Worm (Caenorhabditis elegans) whole organism, L4/young adult: ENCODE results near the gene F20B6.10.
A peak's percentile ranks its signal among the peaks of the same experiment; 100 is the strongest.

ENCODE experiments used
- W03F9.2 ChIP-seq: fragments of 150-350 bp; optimal IDR thresholded peaks from 2 replicates; lab custom pipeline; 2014; ENCODE audit warnings: missing biosample characterization, missing genetic modification characterization
- dao-5 ChIP-seq: sonication (generic microtip); optimal IDR thresholded peaks from 2 replicates; lab custom pipeline; 2016; ENCODE audit warnings: missing genotype, missing genetic modification characterization, moderate library complexity, missing compliant biosample characterization
- him-1 ChIP-seq: sonication (generic microtip); optimal IDR thresholded peaks from 2 replicates; lab custom pipeline; 2016; ENCODE audit warnings: missing genotype, missing genetic modification reagents, missing genetic modification characterization, missing compliant biosample characterization

F20B6.10 gene

DNA sequence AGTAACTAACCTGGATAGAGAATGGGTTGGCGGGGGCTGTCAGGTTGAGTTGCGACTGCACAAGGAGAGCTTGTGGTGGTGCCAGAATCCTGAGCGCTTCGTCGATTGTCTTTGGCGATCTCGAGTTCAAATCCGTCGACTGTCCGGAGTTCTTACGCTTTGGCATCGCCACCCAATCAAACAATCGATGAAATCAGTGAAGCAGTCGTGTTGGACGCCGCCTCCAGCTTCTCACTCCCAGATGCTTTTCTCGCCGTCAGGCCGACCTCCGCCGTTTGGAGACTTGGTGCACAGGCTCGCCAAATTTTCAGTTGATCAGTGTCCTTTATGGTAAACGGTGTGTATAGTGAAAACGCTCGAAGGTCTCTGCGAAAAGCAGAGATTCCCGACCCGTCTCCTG, at the start of gene F20B6.10, which contains the start of gene hpk-1:
TSS of gene F20B6.10 (minus strand) at position 303 of the 400 bp plus-strand sequence.
TSS of gene hpk-1 (minus strand) at position 397 of the 400 bp plus-strand sequence.
- TF ChIP-seq him-1 (tag; lab: Kevin White, UChicago) (no peak), dao-5 (tag; lab: Kevin White, UChicago) (no peak), W03F9.2 (no peak)

ce11 chrX:4266178-4266931, 49.4 kb upstream of the F20B6.10 start:
- no peak for TF ChIP-seq him-1 (tag; lab: Kevin White, UChicago)
- TF ChIP-seq W03F9.2, result no peak
- no peak for TF ChIP-seq dao-5 (tag; lab: Kevin White, UChicago)

DNA sequence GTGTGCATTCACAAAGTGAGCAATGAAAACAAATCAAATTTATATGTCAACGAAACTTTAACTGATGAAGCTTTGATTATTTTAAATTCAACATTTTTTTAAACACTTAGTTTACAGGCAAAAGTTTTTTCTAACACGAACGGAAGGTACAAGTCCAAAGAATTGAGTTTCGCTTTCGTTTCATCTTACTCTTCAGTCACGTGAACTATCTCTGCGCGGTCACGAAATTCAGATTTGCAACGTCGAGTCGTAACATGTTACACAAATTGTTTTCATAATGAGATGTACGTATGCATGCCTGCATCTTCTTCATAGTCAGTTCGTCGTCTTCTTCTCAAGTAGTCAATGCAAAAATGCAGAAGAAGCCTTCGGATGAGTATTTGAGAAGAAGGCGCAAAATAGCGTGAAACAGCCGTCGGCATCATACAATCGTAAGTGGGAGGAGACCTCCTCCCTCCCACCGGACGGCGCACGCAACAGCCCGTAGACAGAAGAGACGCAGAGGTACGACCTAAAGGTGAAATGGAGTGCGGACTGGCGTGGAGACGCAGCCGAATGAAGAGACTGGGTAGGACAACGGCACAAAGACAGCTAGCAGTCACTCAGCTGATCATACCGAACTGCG, 48.4 kb upstream of the F20B6.10 start, which contains the start of gene coel-1:
TSS of gene coel-1 (plus strand) at position 381 of the 625 bp plus-strand sequence.
- TF ChIP-seq him-1 (tag; lab: Kevin White, UChicago), result no peak
- TF ChIP-seq W03F9.2, result no peak
- TF ChIP-seq dao-5 (tag; lab: Kevin White, UChicago), result no peak

DNA sequence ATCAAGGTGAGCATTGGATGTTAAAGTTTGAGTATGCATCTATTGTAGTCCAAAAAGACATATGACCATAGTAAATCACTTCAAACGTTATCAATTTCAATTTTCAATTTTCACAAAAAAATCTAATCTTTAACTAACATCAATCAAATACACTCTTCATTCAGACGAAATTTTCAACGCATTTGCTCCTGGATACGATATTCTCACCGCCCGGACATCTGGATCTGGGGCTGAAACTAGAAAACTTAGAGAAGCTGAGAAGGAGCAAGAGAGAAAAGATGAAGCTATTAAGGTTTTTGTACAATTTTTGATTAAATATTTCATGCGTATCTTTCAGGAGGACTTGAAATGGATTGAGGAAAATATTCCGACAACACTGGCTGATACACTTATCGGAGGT, 46.8 kb upstream of the F20B6.10 start:
- TF ChIP-seq him-1 (tag; lab: Kevin White, UChicago), result no peak
- TF ChIP-seq W03F9.2, result no peak

DNA sequence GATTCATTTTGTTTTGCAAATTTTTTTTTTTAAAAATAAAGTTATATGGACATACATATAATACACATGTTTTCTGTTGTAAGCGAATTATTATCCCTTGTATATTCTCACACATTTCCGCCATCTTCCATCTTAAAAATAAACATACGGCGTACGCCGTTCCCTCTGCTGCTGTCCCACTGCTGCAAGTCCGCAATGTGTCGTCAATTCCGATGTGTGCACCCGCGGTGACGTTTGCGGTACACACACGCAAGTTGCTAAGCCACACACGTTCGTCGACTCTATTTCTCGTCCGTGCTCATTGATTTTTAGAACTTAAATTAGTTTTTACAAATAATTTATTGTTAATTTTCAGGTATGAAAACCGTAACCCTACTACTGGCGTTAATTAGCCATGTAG, 43.3 kb upstream of the F20B6.10 start, which contains the start of gene C52B9.4:
TSS of gene C52B9.4 (plus strand) at position 356 of the 400 bp plus-strand sequence.
- TF ChIP-seq dao-5 (tag; lab: Kevin White, UChicago) (no peak), W03F9.2 (peak; percentile 5)

DNA sequence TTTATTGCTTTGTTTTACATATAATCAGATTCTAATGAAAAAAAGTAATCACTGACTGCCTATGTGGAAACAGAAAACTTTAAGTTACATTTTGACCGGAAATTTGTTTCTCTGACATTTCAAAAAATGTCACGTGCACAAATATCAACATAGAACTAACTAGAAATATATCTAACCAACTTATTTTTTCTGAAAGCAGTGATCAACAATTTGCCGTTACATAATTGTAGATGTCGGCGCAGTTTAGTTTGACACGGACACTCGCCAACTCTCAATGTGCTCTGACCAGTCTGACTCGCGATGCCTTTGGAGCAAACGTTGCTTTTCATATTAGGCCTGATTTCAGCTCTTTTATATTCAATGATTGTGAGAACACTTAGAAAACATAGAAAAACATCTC, 39.8 kb upstream of the F20B6.10 start, which contains the start of gene srv-6:
TSS of gene srv-6 (plus strand) at position 301 of the 400 bp plus-strand sequence.
- no peak for TF ChIP-seq him-1 (tag; lab: Kevin White, UChicago)
- TF ChIP-seq dao-5 (tag; lab: Kevin White, UChicago), result no peak
- no peak for TF ChIP-seq W03F9.2

DNA sequence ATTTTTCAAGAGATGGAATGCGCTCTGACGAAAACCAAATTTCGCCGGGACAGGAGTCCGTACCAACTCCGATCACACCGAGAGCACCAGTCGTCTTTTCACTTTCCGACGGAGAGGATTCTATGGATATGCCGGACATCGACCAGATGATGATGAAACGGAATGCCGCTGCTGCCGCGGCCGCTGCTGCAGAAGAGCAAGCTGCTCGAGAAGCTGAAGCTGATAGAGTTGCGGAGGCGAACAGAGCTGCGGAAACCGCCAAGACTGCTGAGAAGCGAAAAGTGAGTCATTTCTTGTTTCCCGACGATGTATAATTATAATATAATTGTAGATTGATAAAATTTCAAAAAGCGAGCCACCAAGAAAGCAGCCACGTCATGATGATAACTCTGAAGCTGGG, 38.4 kb upstream of the F20B6.10 start:
- TF ChIP-seq him-1 (tag; lab: Kevin White, UChicago), result no peak
- TF ChIP-seq W03F9.2, result no peak
- TF ChIP-seq dao-5 (tag; lab: Kevin White, UChicago), result no peak

- TF ChIP-seq dao-5 (tag; lab: Kevin White, UChicago) (no peak), him-1 (tag; lab: Kevin White, UChicago) (no peak), W03F9.2 (no peak)
Observed at ce11 chrX:4254782-4255181, 37.8 kb upstream of the F20B6.10 start, which contains the start of gene taf-11.1. TSS of gene taf-11.1 (plus strand) at chrX:4255170.

DNA sequence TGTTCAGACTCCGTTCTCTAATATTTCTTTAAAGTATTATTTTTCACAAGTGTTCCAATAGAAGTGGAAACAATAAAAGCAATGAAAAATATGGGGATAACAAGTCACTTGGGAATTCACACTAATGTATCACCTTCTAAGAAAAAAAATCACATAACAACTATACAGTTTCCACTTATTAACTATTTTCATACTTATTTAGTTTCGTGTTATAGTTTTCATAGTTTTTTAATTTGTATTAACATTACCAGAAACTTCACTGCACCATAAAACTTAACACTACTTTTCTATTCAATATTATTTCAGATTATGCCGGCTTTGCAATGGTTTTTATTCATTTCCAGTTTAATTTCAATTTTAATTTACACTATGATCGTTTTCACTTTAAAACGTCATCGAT, 35.1 kb upstream of the F20B6.10 start, which contains the start of gene srv-5:
TSS of gene srv-5 (plus strand) at position 301 of the 400 bp plus-strand sequence.
- no peak for TF ChIP-seq W03F9.2
- TF ChIP-seq dao-5 (tag; lab: Kevin White, UChicago), result no peak
- no peak for TF ChIP-seq him-1 (tag; lab: Kevin White, UChicago)

- TF ChIP-seq dao-5 (tag; lab: Kevin White, UChicago), result no peak
- TF ChIP-seq W03F9.2, result no peak
- no peak for TF ChIP-seq him-1 (tag; lab: Kevin White, UChicago)
Observed at ce11 chrX:4248949-4249348, 32.0 kb upstream of the F20B6.10 start, which contains the start of gene hlh-13. TSS of gene hlh-13 (plus strand) at chrX:4249249.

DNA sequence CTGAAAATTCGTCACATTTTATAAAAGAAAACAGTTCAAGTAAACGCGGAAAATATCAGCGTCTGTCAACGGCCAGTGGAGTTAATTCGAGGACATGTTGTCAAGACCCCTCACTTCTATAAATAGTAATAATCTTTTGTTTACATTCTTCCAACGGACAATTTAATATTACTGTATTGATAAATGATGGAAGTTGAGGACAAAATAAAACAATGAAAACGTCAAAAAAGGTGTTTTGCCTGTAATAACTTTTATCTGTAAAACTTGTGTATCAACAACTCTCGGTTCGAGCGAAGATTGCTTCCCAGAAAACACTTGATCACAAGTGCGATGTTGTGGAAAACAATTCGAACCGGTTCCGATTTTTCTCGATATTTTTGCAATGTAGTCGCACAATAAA, 31.4 kb upstream of the F20B6.10 start:
- no peak for TF ChIP-seq dao-5 (tag; lab: Kevin White, UChicago)
- no peak for TF ChIP-seq him-1 (tag; lab: Kevin White, UChicago)
- TF ChIP-seq W03F9.2, result no peak

DNA sequence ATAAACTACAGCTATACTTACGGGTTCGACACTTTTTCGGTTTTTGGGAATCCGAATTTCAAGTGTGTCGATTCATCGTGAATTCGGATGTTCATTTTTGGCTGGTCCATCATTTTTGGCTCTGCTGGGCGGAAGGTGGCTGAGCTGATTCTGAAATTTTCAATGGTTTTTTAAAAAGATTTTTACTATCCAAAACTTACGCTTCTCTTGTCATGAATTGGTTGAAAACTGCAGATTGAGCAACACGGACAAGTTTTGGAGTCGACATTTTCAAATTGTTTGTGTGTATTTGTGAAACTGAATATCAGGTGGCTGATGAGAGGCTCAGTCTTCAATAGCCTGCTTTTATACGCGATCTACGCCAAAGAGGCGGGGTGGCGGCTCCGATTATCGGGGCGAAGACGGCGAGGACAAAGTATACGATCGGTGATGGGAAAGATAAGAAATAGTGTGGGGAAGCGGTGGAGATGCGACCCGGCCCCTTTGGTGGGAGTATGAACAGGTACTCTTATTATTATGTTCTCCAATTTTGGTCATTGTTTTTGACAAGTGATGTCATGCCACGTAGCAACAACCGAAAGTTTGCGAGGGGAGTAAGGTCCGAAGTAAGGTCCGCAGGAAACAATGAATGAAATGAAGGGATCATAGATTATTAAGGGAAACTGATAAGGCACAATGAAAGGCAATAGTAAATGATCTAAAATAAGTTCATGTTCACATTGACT, 30.0 kb upstream of the F20B6.10 start, which contains the start of gene F48D6.4:
TSS of gene F48D6.4 (minus strand) at position 346 of the 725 bp plus-strand sequence.
- TF ChIP-seq him-1 (tag; lab: Kevin White, UChicago) (no peak), W03F9.2 (no peak), dao-5 (tag; lab: Kevin White, UChicago) (peak; percentile 44)

DNA sequence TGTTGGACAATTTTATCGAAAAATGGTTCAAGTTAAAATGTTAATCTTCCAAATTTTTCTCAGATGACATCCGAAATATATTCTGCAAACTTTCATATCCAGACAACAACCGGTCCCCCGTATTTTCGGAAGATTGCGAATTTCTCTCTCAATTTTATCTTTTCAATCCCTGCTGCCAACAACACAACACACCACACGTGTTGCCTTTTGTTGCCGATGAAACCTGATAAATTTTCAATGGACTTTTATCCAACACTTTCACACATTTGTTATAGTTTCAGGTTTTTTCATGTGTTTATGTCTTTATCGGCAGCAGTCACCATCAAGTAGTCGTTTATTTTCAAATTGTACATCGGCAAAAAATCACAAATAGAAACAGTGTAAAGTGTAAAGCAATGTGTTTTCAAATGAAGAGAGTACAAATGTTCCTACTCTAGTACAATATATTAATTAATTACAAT, 29.3 kb upstream of the F20B6.10 start:
- TF ChIP-seq him-1 (tag; lab: Kevin White, UChicago), result no peak
- TF ChIP-seq dao-5 (tag; lab: Kevin White, UChicago), result no peak
- TF ChIP-seq W03F9.2, result no peak
